Worm (Caenorhabditis elegans): ENCODE results near the gene M70.5.
A peak's percentile ranks its signal among the peaks of the same experiment; 100 is the strongest.

Gene M70.5

DNA sequence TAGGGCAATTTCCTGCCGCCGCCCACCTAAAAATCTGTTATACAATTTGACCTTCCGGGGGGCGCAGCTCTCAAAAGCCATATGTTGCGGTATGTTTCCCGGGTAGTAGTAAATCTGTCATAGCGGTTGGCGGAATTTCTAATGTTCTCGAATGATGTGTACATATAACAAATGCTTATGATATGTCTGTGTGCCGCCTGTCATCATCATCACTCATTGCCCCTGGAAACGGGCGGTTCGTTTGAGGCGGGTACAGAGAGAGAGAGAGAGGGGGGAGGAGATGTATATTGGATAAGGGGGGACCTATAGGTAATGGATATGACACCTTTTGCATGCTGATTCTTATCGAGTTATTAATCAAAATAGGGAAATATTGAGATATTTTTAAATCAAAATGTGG lies 21.2 kb upstream of the M70.5 start:
- no peak for TF ChIP-seq nhr-11 (tag; optimal IDR thresholded peaks at IDR 0.05)
- TF ChIP-seq unc-55 (GFP tag; optimal IDR thresholded peaks at IDR 0.05), result peak; percentile 61

DNA sequence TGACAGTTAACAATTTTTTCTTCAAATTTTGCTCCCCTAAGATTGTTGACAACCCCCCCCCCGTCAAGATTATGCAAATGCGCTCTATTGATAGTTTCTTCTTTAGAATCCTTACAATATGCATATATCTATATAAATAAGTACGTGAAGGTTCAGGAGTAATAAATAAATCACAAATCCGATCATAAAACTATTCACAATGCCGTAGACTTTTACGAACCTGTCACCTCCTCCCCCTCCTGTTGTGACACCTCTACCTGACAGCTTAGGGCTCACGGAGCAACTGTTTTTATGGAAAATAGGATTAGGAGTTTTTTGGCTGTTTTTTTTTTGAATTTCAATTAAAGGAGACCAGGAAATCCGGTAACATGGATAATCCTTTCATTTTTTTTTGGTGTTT lies 16.7 kb upstream of the M70.5 start:
- TF ChIP-seq nfya-1 (tag; optimal IDR thresholded peaks at IDR 0.05) (no peak), zip-5 (tag; optimal IDR thresholded peaks at IDR 0.05) (no peak)

DNA sequence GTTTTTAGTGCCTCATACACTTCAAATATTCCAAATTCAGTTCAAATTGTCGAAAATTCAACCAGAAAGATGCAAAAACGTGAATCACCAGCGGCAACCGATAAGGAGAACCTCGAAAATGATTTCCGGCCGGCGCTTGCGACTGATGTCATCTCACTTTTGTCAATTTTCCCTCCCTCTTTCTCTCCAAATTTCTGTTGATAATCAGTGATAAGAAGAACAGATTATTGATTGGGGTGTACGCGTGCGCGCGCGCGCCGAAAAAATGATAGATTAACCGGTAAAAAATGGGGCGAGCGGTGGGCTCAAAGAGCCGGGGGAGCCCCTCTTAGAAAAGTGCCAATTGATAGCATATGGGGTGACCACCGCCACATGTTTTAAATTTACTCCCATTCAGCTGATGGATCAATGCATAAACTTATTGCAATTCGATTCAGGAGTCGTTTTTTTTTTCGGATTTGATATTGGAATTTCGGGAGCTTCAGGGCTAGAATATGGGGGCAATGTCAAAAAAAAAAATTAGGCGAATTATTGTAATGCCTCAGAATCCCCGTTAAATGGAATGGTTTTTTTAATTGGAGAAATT lies 9.1 kb upstream of the M70.5 start:
- TF ChIP-seq sox-4 (tag; optimal IDR thresholded peaks at IDR 0.05) (no peak), elt-2 (tag; optimal IDR thresholded peaks at IDR 0.05) (peak; percentile 45), tbx-2 (tag; optimal IDR thresholded peaks at IDR 0.05) (no peak)

DNA sequence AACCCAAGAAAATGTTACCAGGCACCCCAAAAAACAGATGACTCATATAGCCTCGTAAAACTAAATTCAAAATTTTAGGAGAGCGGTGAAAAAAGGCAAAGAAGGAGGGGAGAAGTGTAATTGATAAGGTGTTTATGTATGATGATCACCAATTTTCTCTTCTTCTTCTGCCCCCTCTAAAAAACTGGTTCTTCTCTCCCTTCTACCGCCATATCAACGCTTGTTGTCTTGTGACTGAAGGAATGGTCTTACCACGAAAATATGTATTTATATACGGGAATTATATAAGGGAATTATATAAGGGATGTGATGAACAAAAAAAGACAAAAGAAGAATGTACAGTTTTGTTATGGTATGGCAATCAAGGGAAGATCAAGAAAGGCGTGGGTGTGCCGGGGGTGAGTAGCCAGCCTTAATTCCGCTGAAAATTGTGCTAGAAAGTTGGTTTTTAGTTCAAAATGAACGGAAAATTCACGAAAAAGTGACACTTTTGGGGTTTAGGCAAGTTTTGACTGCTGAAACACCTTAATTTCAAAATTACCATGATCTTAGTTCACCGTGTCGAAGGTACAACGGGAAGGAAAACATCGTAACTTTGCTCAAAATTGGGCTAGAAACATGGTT lies 6.0 kb upstream of the M70.5 start:
- TF ChIP-seq ceh-18 (tag; optimal IDR thresholded peaks at IDR 0.05) (no peak), dmd-4 (tag; optimal IDR thresholded peaks at IDR 0.05; ENCODE audit: borderline replicate concordance) (no peak), nfya-1 (tag; optimal IDR thresholded peaks at IDR 0.05) (no peak), nhr-232 (tag; optimal IDR thresholded peaks at IDR 0.05) (no peak), pha-4 (tag; optimal IDR thresholded peaks at IDR 0.05) (no peak)

DNA sequence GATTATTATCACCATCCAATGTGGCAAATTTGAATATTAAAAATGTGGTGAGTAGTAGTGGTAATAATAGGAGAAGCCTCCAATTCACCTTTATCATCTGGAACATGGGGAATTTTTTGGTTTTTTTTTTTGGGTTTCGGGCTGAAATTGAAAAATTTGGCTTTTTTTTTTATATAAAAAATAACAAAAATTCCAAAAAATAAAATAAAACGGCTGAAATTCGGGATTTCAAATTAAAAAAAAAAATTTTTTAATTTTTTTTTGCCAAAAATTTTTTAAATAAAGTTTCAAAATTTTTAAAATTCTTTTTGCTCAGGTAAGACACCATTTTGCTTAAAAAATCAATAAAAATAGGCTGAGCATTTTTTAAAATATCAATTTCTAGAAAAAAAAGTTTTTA lies 11.9 kb downstream of the M70.5 start, which contains the start of gene famp-1:
Gene famp-1 (minus strand): TSS at position 101 of the 400 bp plus-strand sequence.
- TF ChIP-seq lim-6 (tag; optimal IDR thresholded peaks at IDR 0.05) (no peak), ref-2 (tag; optimal IDR thresholded peaks at IDR 0.05) (no peak), ceh-6 (GFP tag; optimal IDR thresholded peaks at IDR 0.05) (no peak), sox-2 (GFP tag; IDR thresholded peaks at IDR 0.05) (no peak), dve-1 (tag; optimal IDR thresholded peaks at IDR 0.05) (no peak), ceh-34 (tag; optimal IDR thresholded peaks at IDR 0.05) (no peak), pat-9 (tag; optimal IDR thresholded peaks at IDR 0.05) (no peak), unc-86 (tag; optimal IDR thresholded peaks at IDR 0.05) (no peak), hlh-6 (tag; optimal IDR thresholded peaks at IDR 0.05) (no peak), ceh-19 (GFP tag; optimal IDR thresholded peaks at IDR 0.05) (no peak), fax-1 (tag; optimal IDR thresholded peaks at IDR 0.05) (no peak), Y22D7AL.16 (tag; optimal IDR thresholded peaks at IDR 0.05) (no peak), C38D4.7 (GFP tag; optimal IDR thresholded peaks at IDR 0.05) (no peak)

DNA sequence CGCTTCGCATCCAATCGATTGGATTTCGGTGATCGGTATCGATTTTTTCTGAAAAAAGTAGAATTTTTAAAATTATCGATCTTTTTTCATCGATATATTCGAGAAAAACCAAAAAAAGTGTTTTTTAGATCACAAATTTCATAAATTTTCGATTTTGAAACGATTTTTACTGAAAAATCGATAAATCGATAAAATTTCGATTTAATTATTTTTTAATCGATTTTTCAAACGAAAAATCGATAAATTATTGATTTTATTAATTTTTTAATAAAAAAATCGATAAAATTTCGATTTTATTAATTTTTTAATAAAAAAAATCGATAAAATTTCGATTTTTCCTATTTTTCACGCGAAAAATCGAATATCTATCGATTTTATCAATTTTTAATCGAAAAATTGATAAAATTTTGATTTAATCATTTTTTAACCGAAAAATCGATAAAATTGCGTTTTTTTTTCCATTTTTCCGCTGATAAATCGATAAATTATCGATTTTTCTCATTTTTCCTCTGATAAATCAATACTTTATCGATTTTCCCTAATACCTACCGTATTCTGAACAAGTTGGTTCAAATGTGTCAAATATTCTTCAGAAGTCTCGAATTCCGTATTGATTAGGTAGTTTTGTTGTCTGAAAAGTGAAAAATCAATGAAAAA lies 21.9 kb downstream of the M70.5 start:
- TF ChIP-seq ceh-22 (tag; optimal IDR thresholded peaks at IDR 0.05), result no peak
- no peak for TF ChIP-seq pha-2 (tag; optimal IDR thresholded peaks at IDR 0.05)
- no peak for TF ChIP-seq ceh-48 (tag; optimal IDR thresholded peaks at IDR 0.05)
- TF ChIP-seq elt-2 (tag; optimal IDR thresholded peaks at IDR 0.05), result no peak
- no peak for TF ChIP-seq ceh-45 (GFP tag; IDR thresholded peaks at IDR 0.05)
- no peak for TF ChIP-seq C08G9.2 (tag; optimal IDR thresholded peaks at IDR 0.05)
- no peak for TF ChIP-seq ttx-3 (tag; optimal IDR thresholded peaks at IDR 0.05)
- no peak for TF ChIP-seq pha-4 (tag; optimal IDR thresholded peaks at IDR 0.05)
- no peak for TF ChIP-seq pqm-1 (tag; optimal IDR thresholded peaks at IDR 0.05)
- no peak for TF ChIP-seq K02D7.2 (tag; optimal IDR thresholded peaks at IDR 0.05)
- TF ChIP-seq hlh-6 (tag; optimal IDR thresholded peaks at IDR 0.05), result no peak
- no peak for TF ChIP-seq ztf-16 (tag; optimal IDR thresholded peaks at IDR 0.05)
- no peak for TF ChIP-seq hlh-15 (tag; optimal IDR thresholded peaks at IDR 0.05)
- no peak for TF ChIP-seq tbx-2 (tag; optimal IDR thresholded peaks at IDR 0.05)
- no peak for TF ChIP-seq rnt-1 (tag; optimal IDR thresholded peaks at IDR 0.05)
- no peak for TF ChIP-seq zip-5 (tag; optimal IDR thresholded peaks at IDR 0.05)
- TF ChIP-seq nfya-1 (tag; optimal IDR thresholded peaks at IDR 0.05), result no peak
- no peak for TF ChIP-seq ceh-24 (tag; optimal IDR thresholded peaks at IDR 0.05)
